Fruit fly (Drosophila melanogaster) whole organism, prepupa: ENCODE measurements around the gene Elp5.

Source experiments
- Blimp-1 ChIP-seq: fragments of 200-800 bp; sonication (Bioruptor generic); optimal IDR thresholded peaks from 3 replicates; lab custom pipeline; 2017; ENCODE audit warnings: missing biosample characterization, missing genetic modification characterization, mild to moderate bottlenecking, moderate library complexity, missing genetic modification reagents
- CG11294 ChIP-seq: fragments of 200-800 bp; sonication (Bioruptor generic); IDR thresholded peaks from 2 replicates; pipeline ENCODE4 v1.3.6; 2022; ENCODE audit warnings: missing biosample characterization, missing genetic modification characterization
- CG11762 ChIP-seq: fragments of 200-800 bp; sonication (Bioruptor generic); optimal IDR thresholded peaks from 3 replicates; lab custom pipeline; 2016; ENCODE audit warnings: missing biosample characterization, missing genetic modification characterization; ENCODE audit not compliant: insufficient read depth
- CG15336 ChIP-seq: fragments of 200-800 bp; sonication (Bioruptor generic); IDR thresholded peaks from 2 replicates; pipeline ENCODE4 v1.3.6; 2022; ENCODE audit warnings: missing biosample characterization, missing genetic modification characterization
- CG1621 ChIP-seq: fragments of 200-800 bp; sonication (Bioruptor generic); optimal IDR thresholded peaks from 3 replicates; lab custom pipeline; 2018; ENCODE audit warnings: missing biosample characterization, mild to moderate bottlenecking, missing genetic modification characterization
- CG3032 ChIP-seq: fragments of 200-800 bp; optimal IDR thresholded peaks from 2 replicates; lab custom pipeline; 2019; ENCODE audit warnings: missing biosample characterization, mild to moderate bottlenecking, missing genetic modification characterization, moderate library complexity
- CG31627 ChIP-seq: fragments of 200-800 bp; sonication (Bioruptor generic); optimal IDR thresholded peaks from 3 replicates; lab custom pipeline; 2016; ENCODE audit warnings: missing biosample characterization, missing genetic modification characterization
- CG32006 ChIP-seq: fragments of 200-800 bp; sonication (Bioruptor generic); optimal IDR thresholded peaks from 3 replicates; lab custom pipeline; 2017; ENCODE audit warnings: missing biosample characterization, mild to moderate bottlenecking, missing genetic modification characterization
- CG3919 ChIP-seq: fragments of 200-800 bp; sonication (Bioruptor generic); optimal IDR thresholded peaks from 3 replicates; lab custom pipeline; 2016; ENCODE audit warnings: missing biosample characterization, missing genetic modification characterization
- CG4318 ChIP-seq: fragments of 200-800 bp; sonication (Bioruptor generic); optimal IDR thresholded peaks from 3 replicates; lab custom pipeline; 2017; ENCODE audit warnings: missing biosample characterization, mild to moderate bottlenecking, missing genetic modification characterization
- CG6163 ChIP-seq: fragments of 200-800 bp; sonication (Bioruptor generic); IDR thresholded peaks from 3 replicates; pipeline ENCODE4 v1.3.6; 2022; ENCODE audit warnings: missing biosample characterization, missing genetic modification characterization
- CG6276 ChIP-seq: fragments of 200-800 bp; sonication (Bioruptor generic); optimal IDR thresholded peaks from 2 replicates; lab custom pipeline; 2017; ENCODE audit warnings: missing biosample characterization, mild to moderate bottlenecking, missing genetic modification characterization
- CG6808 ChIP-seq: fragments of 200-800 bp; sonication (Bioruptor generic); optimal IDR thresholded peaks from 3 replicates; lab custom pipeline; 2017; ENCODE audit warnings: missing biosample characterization, missing genetic modification characterization, mild to moderate bottlenecking, moderate library complexity, missing genetic modification reagents
- CG6854 ChIP-seq: fragments of 200-800 bp; sonication (Bioruptor generic); optimal IDR thresholded peaks from 2 replicates; lab custom pipeline; 2017; ENCODE audit warnings: missing biosample characterization, mild to moderate bottlenecking, missing genetic modification characterization
- CG7368 ChIP-seq: fragments of 200-800 bp; sonication (Bioruptor generic); optimal IDR thresholded peaks from 3 replicates; lab custom pipeline; 2016; ENCODE audit warnings: missing biosample characterization, missing genetic modification characterization
- CG8632 ChIP-seq: fragments of 200-800 bp; sonication (Bioruptor generic); optimal IDR thresholded peaks from 3 replicates; lab custom pipeline; 2016; ENCODE audit warnings: missing biosample characterization, missing genetic modification characterization
- CG9139 ChIP-seq: fragments of 200-800 bp; sonication (Bioruptor generic); optimal IDR thresholded peaks from 3 replicates; lab custom pipeline; 2017; ENCODE audit warnings: missing biosample characterization, mild to moderate bottlenecking, missing genetic modification characterization
- Eip75B ChIP-seq: fragments of 200-800 bp; sonication (Bioruptor generic); optimal IDR thresholded peaks from 3 replicates; lab custom pipeline; 2016; ENCODE audit warnings: missing biosample characterization, missing genetic modification characterization
- Eip78C ChIP-seq: fragments of 200-800 bp; sonication (Bioruptor generic); peaks from one replicate; lab custom pipeline; 2016; ENCODE audit warnings: missing biosample characterization, missing genetic modification characterization
- Eip93F ChIP-seq: fragments of 200-800 bp; sonication (Bioruptor generic); optimal IDR thresholded peaks from 2 replicates; lab custom pipeline; 2016; ENCODE audit warnings: missing biosample characterization, mild to moderate bottlenecking, missing genetic modification characterization
- Ets96B ChIP-seq: fragments of 200-800 bp; optimal IDR thresholded peaks from 2 replicates; lab custom pipeline; 2019; ENCODE audit warnings: missing biosample characterization, mild to moderate bottlenecking, missing genetic modification characterization, moderate library complexity
- Hr39 ChIP-seq: fragments of 200-800 bp; sonication (Bioruptor generic); optimal IDR thresholded peaks from 2 replicates; lab custom pipeline; 2016; ENCODE audit warnings: missing biosample characterization, missing genetic modification characterization
- Lpt ChIP-seq: fragments of 200-800 bp; sonication (Bioruptor generic); optimal IDR thresholded peaks from 3 replicates; lab custom pipeline; 2016; ENCODE audit warnings: missing biosample characterization, missing genetic modification characterization
- Met ChIP-seq: fragments of 200-800 bp; sonication (Bioruptor generic); optimal IDR thresholded peaks from 3 replicates; lab custom pipeline; 2016; ENCODE audit warnings: missing biosample characterization, missing genetic modification characterization
- OdsH ChIP-seq: fragments of 200-800 bp; sonication (Bioruptor generic); optimal IDR thresholded peaks from 3 replicates; lab custom pipeline; 2016; ENCODE audit warnings: missing biosample characterization, missing genetic modification characterization
- Sox102F ChIP-seq: fragments of 200-800 bp; sonication (Bioruptor generic); optimal IDR thresholded peaks from 2 replicates; lab custom pipeline; 2016; ENCODE audit warnings: missing biosample characterization, mild to moderate bottlenecking, missing genetic modification characterization
- Sox14 ChIP-seq: fragments of 200-800 bp; sonication (Bioruptor generic); optimal IDR thresholded peaks from 3 replicates; lab custom pipeline; 2016; ENCODE audit warnings: missing biosample characterization, missing genetic modification characterization
- achi ChIP-seq: fragments of 200-800 bp; sonication (Bioruptor generic); optimal IDR thresholded peaks from 3 replicates; lab custom pipeline; 2016; ENCODE audit warnings: missing biosample characterization, missing genetic modification characterization
- acj6 ChIP-seq: fragments of 200-800 bp; sonication (Bioruptor generic); optimal IDR thresholded peaks from 3 replicates; lab custom pipeline; 2016; ENCODE audit warnings: missing biosample characterization, missing genetic modification characterization
- cyc ChIP-seq: fragments of 200-800 bp; sonication (Bioruptor generic); optimal IDR thresholded peaks from 3 replicates; lab custom pipeline; 2016; ENCODE audit warnings: missing biosample characterization, missing genetic modification characterization
- dsx ChIP-seq: fragments of 200-800 bp; optimal IDR thresholded peaks from 3 replicates; lab custom pipeline; 2019; ENCODE audit warnings: missing biosample characterization, mild to moderate bottlenecking, missing genetic modification characterization, moderate library complexity; ENCODE audit not compliant: poor library complexity, severe bottlenecking
- eg ChIP-seq: fragments of 200-800 bp; sonication (Bioruptor generic); IDR thresholded peaks from 3 replicates; pipeline ENCODE4 v1.3.6; 2022; ENCODE audit warnings: missing biosample characterization, missing genetic modification characterization
- esn ChIP-seq: fragments of 200-800 bp; sonication (Bioruptor generic); optimal IDR thresholded peaks from 2 replicates; lab custom pipeline; 2016; ENCODE audit warnings: missing biosample characterization, mild to moderate bottlenecking, missing genetic modification characterization, moderate library complexity
- fd59A ChIP-seq: fragments of 200-800 bp; sonication (Bioruptor generic); optimal IDR thresholded peaks from 2 replicates; lab custom pipeline; 2017; ENCODE audit warnings: missing biosample characterization, mild to moderate bottlenecking, missing genetic modification characterization, missing genetic modification reagents
- fd85E ChIP-seq: fragments of 200-800 bp; sonication (Bioruptor generic); optimal IDR thresholded peaks from 3 replicates; lab custom pipeline; 2016; ENCODE audit warnings: missing biosample characterization, missing genetic modification characterization
- fkh ChIP-seq: fragments of 200-800 bp; sonication (Bioruptor generic); optimal IDR thresholded peaks from 3 replicates; lab custom pipeline; 2017; ENCODE audit warnings: missing biosample characterization, mild to moderate bottlenecking, missing genetic modification characterization, moderate library complexity
- lz ChIP-seq: fragments of 200-800 bp; sonication (Bioruptor generic); optimal IDR thresholded peaks from 3 replicates; lab custom pipeline; 2016; ENCODE audit warnings: missing biosample characterization, missing genetic modification characterization
- net ChIP-seq: fragments of 200-800 bp; sonication (Bioruptor generic); optimal IDR thresholded peaks from 3 replicates; lab custom pipeline; 2016; ENCODE audit warnings: missing biosample characterization, missing genetic modification characterization
- pdm3 ChIP-seq: fragments of 200-800 bp; sonication (Bioruptor generic); optimal IDR thresholded peaks from 3 replicates; lab custom pipeline; 2016; ENCODE audit warnings: missing biosample characterization, missing genetic modification characterization
- spab ChIP-seq: fragments of 200-800 bp; sonication (Bioruptor generic); optimal IDR thresholded peaks from 2 replicates; lab custom pipeline; 2017; ENCODE audit warnings: missing biosample characterization, mild to moderate bottlenecking, missing genetic modification characterization, missing genetic modification reagents
- ss ChIP-seq, 2 experiments: fragments of 200-800 bp; sonication (Bioruptor generic); optimal IDR thresholded peaks; 2 replicates in 1 of 2; 3 replicates in 1 of 2; lab custom pipeline; 2017 to 2018; ENCODE audit warnings: mild to moderate bottlenecking in 2 of 2, missing biosample characterization in 2 of 2, missing genetic modification characterization in 2 of 2, moderate library complexity in 1 of 2
- svp ChIP-seq: fragments of 200-800 bp; sonication (Bioruptor generic); peaks from one replicate; lab custom pipeline; 2016; ENCODE audit warnings: missing biosample characterization, missing genetic modification characterization
- topi ChIP-seq: fragments of 200-800 bp; sonication (Bioruptor generic); optimal IDR thresholded peaks from 3 replicates; lab custom pipeline; 2016; ENCODE audit warnings: missing biosample characterization, missing genetic modification characterization
- vri ChIP-seq: fragments of 200-800 bp; sonication (Bioruptor generic); optimal IDR thresholded peaks from 3 replicates; lab custom pipeline; 2016; ENCODE audit warnings: missing biosample characterization, mild to moderate bottlenecking, missing genetic modification characterization

Gene Elp5

DNA sequence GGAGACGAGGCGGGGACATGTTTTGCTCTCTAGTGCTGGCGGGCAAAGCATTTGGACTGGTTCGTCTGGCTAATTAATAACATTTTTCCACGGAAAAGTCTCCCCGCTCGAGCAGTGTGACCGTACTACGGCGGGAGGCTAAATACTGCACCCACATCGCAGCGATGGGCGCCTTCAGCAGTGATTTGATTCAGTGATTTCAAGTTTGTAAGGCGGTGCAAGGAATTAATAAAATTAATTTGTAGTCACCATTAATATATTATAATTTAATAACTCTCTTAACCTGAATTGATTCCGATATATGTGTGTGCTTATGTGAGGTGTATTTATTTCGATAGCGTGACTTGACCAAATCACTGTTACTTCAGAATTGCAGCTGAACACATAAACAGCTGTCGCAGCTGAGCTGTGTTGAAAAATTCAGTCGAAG lies 5.3 kb downstream of the Elp5 start, which contains the start of the genes oxt and CG13807 (continued):
- TF ChIP-seq CG11762, result peak; percentile 65
- TF ChIP-seq Ets96B (tag; lab: Kevin White, UChicago), result peak; percentile 78
- peak; percentile 87 for TF ChIP-seq esn (GFP tag; lab: Kevin White, UChicago)
- TF ChIP-seq CG15336 (GFP tag; lab: Robert Waterston, UW), result peak; percentile 81
- TF ChIP-seq fkh (GFP tag; lab: Kevin White, UChicago), result peak; percentile 95
- TF ChIP-seq fd59A, result peak; percentile 76
- TF ChIP-seq CG1621 (tag; lab: Kevin White, UChicago), result peak; percentile 81
- peak; percentile 94 for TF ChIP-seq CG6163 (GFP tag; lab: Robert Waterston, UW)
- TF ChIP-seq achi, result peak; percentile 87
- peak; percentile 83 for TF ChIP-seq topi (GFP tag; lab: Kevin White, UChicago)
- peak; percentile 59 for TF ChIP-seq spab (GFP tag; lab: Kevin White, UChicago)
- peak; percentile 80 for TF ChIP-seq Hr39 (GFP tag; lab: Kevin White, UChicago)
- TF ChIP-seq Blimp-1 (GFP tag; lab: Kevin White, UChicago), result peak; percentile 29
- peak; percentile 88 for TF ChIP-seq OdsH (GFP tag; lab: Kevin White, UChicago)
- TF ChIP-seq CG6808 (GFP tag; lab: Kevin White, UChicago), result peak; percentile 74
- TF ChIP-seq dsx (GFP tag; lab: Kevin White, UChicago), result peak; percentile 81
- no peak for TF ChIP-seq fd85E (GFP tag; lab: Kevin White, UChicago)
- TF ChIP-seq net (GFP tag; lab: Kevin White, UChicago), result peak; percentile 87
- peak; percentile 84 for TF ChIP-seq cyc
- TF ChIP-seq vri, result no peak
- TF ChIP-seq Lpt (GFP tag; lab: Kevin White, UChicago), result peak; percentile 70
- TF ChIP-seq Eip75B (GFP tag; lab: Kevin White, UChicago), result peak; percentile 75
- peak; percentile 83 for TF ChIP-seq Sox102F (GFP tag; lab: Kevin White, UChicago)
- no peak for TF ChIP-seq CG6276 (GFP tag; lab: Kevin White, UChicago)
- peak; percentile 91 for TF ChIP-seq CG3032 (tag; lab: Kevin White, UChicago)
- peak; percentile 87 for TF ChIP-seq pdm3
- peak; percentile 7 for TF ChIP-seq CG6854 (GFP tag; lab: Kevin White, UChicago)
- TF ChIP-seq, all 60 proteins: peak for 56

DNA sequence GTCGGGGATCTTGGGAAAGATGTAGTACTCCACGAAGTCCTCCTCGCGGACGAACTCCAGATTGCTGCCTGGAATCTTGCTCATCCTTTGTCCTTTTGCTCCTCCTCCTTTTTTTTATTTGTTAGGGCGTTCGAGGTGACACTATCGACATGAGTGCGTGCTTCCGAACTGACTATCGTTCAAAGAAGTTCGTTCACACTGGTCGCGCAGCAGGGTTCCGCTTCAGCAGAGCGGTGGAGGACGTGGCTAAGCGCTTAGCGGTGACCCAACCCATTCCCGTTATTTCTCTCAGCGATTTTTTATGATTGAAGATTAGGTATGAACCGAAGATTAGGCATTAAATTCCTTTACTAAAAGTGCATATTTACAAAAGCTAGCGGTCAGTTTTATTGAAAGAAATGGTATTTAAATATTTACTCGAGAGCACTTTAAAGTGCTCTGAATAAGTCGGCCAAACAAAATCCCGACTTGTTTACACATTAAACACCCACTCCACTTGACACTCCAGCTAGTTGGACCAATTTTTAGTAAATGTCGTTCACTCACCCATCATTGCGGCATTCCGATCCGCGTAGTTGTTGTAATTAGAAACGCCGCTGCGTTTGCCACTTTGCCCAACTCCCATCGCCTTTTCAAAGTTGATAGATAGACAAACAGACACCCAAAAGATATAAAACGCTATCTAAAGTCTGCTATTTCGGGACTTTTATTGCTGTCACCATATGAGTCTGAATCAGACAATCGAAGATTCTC lies 8.6 kb downstream of the Elp5 start, which contains the start of the genes ecd and CG13806:
ecd (minus strand) TSS at position 166 of the 753 bp plus-strand sequence.
CG13806 (plus strand) TSS at position 703 of the 753 bp plus-strand sequence.
- TF ChIP-seq Eip75B (GFP tag; lab: Kevin White, UChicago), result no peak
- no peak for TF ChIP-seq OdsH (GFP tag; lab: Kevin White, UChicago)
- no peak for TF ChIP-seq CG6808 (GFP tag; lab: Kevin White, UChicago)
- no peak for TF ChIP-seq CG4318 (GFP tag; lab: Kevin White, UChicago)
- no peak for TF ChIP-seq Blimp-1 (GFP tag; lab: Kevin White, UChicago)
- peak; percentile 67 for TF ChIP-seq fkh (GFP tag; lab: Kevin White, UChicago)
- TF ChIP-seq achi, result no peak
- peak; percentile 30 for TF ChIP-seq lz (GFP tag; lab: Kevin White, UChicago)
- peak; percentile 18 for TF ChIP-seq CG31627 (GFP tag; lab: Kevin White, UChicago)
- TF ChIP-seq esn (GFP tag; lab: Kevin White, UChicago), result peak; percentile 15
- TF ChIP-seq CG11294 (GFP tag; lab: Robert Waterston, UW), result no peak; the same call in 1 of the 2 replicates
- no peak for TF ChIP-seq CG15336 (GFP tag; lab: Robert Waterston, UW)
- no peak for TF ChIP-seq Eip78C
- no peak for TF ChIP-seq CG8632 (GFP tag; lab: Kevin White, UChicago)
- peak; percentile 25 for TF ChIP-seq Hr39 (GFP tag; lab: Kevin White, UChicago)
- TF ChIP-seq Met (GFP tag; lab: Kevin White, UChicago), result no peak
- no peak for TF ChIP-seq acj6 (GFP tag; lab: Kevin White, UChicago)
- TF ChIP-seq vri, result no peak
- TF ChIP-seq Lpt (GFP tag; lab: Kevin White, UChicago), result no peak
- TF ChIP-seq Sox14 (GFP tag; lab: Kevin White, UChicago), result peak; percentile 87
- no peak for TF ChIP-seq CG9139 (GFP tag; lab: Kevin White, UChicago)
- TF ChIP-seq CG6854 (GFP tag; lab: Kevin White, UChicago), result no peak
- no peak for TF ChIP-seq CG7368 (GFP tag; lab: Kevin White, UChicago)
- TF ChIP-seq svp (GFP tag; lab: Kevin White, UChicago), result peak; percentile 26
- no peak for TF ChIP-seq topi (GFP tag; lab: Kevin White, UChicago)
- no peak for TF ChIP-seq CG3919
- no peak for TF ChIP-seq dsx (GFP tag; lab: Kevin White, UChicago)
- TF ChIP-seq CG32006 (GFP tag; lab: Kevin White, UChicago), result no peak
- TF ChIP-seq eg (GFP tag; lab: Robert Waterston, UW), result peak; percentile 36; the same call in 1 of the 3 replicates
- no peak for TF ChIP-seq Eip93F (GFP tag; lab: Kevin White, UChicago)
- no peak for TF ChIP-seq fd85E (GFP tag; lab: Kevin White, UChicago)
- TF ChIP-seq CG6276 (GFP tag; lab: Kevin White, UChicago), result no peak
- peak; percentile 2 for TF ChIP-seq cyc
- TF ChIP-seq ss (GFP tag; optimal IDR thresholded peaks at IDR 0.05; lab: Kevin White, UChicago), result no peak
